Worm (Caenorhabditis elegans): ENCODE measurements around the gene T20G5.13.

The T20G5.13 gene

DNA sequence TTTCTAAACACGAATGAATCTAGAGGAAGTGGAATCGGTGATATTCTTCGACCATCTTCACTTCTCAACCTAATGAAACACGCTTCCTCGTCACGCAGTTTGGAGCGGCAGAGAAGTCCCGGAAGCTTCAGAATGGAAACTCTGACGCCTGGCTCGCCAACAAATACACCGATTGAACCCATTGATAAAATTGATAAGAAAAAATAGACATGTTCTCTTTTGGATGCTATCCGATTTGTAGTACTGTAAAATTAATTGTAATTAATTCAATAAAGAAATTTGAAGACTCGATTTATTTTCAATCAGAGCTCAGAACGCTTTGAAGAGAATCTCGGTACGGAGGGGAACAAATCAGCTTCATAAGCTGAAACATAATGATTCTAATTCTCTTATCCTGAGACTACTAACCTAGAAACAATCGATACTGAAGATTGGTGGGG lies 13.4 kb upstream of the T20G5.13 start (continued):
- no peak for TF ChIP-seq fos-1 (tag; optimal IDR thresholded peaks at IDR 0.05)
- peak; percentile 99 for TF ChIP-seq aly-2 (tag; optimal IDR thresholded peaks at IDR 0.05)
- TF ChIP-seq lsy-2 (tag; optimal IDR thresholded peaks at IDR 0.05): peak; percentile 5 to 34
- no peak for TF ChIP-seq nhr-84 (tag; optimal IDR thresholded peaks at IDR 0.05)
- no peak for TF ChIP-seq dpl-1 (GFP tag; optimal IDR thresholded peaks at IDR 0.05)
- peak; percentile 28 for TF ChIP-seq swsn-7 (tag; optimal IDR thresholded peaks at IDR 0.05)
- peak; percentile 10 for TF ChIP-seq dsc-1 (tag; optimal IDR thresholded peaks at IDR 0.05)
- TF ChIP-seq nhr-237 (tag; optimal IDR thresholded peaks at IDR 0.05): no peak
- TF ChIP-seq sox-4 (tag; optimal IDR thresholded peaks at IDR 0.05): no peak
- TF ChIP-seq lin-39 (tag; optimal IDR thresholded peaks at IDR 0.05): no peak
- TF ChIP-seq unc-130 (tag; optimal IDR thresholded peaks at IDR 0.05): no peak
- no peak for TF ChIP-seq efl-3 (GFP tag; optimal IDR thresholded peaks at IDR 0.05)
- TF ChIP-seq C04F5.9 (tag; optimal IDR thresholded peaks at IDR 0.05): peak; percentile 59
- TF ChIP-seq irx-1 (tag; optimal IDR thresholded peaks at IDR 0.05): no peak
- TF ChIP-seq skn-1 (tag; optimal IDR thresholded peaks at IDR 0.05): no peak
- no peak for TF ChIP-seq sptf-1 (tag; optimal IDR thresholded peaks at IDR 0.05)
- TF ChIP-seq ceh-63 (GFP tag; optimal IDR thresholded peaks at IDR 0.05): no peak
- TF ChIP-seq grh-1 (GFP tag; IDR thresholded peaks at IDR 0.05): peak; percentile 58
- TF ChIP-seq lin-35 (GFP tag; optimal IDR thresholded peaks at IDR 0.05): peak in 1 of 2 experiments; percentile 62
- TF ChIP-seq ets-5 (GFP tag; IDR thresholded peaks at IDR 0.05): no peak
- no peak for TF ChIP-seq hlh-4 (tag; optimal IDR thresholded peaks at IDR 0.05)
- TF ChIP-seq nhr-11 (tag; optimal IDR thresholded peaks at IDR 0.05): no peak
- peak; percentile 69 for TF ChIP-seq nhr-90 (tag; optimal IDR thresholded peaks at IDR 0.05; ENCODE audit: poor library complexity)
- no peak for TF ChIP-seq zag-1 (tag; optimal IDR thresholded peaks at IDR 0.05)
- no peak for TF ChIP-seq mep-1 (tag; optimal IDR thresholded peaks at IDR 0.05)
- TF ChIP-seq unc-98 (GFP tag; IDR thresholded peaks at IDR 0.05): no peak; the same call in 1 of the 2 replicates
- TF ChIP-seq snpc-4 (tag; optimal IDR thresholded peaks at IDR 0.05): no peak
- TF ChIP-seq isw-1 (GFP tag; IDR thresholded peaks at IDR 0.05): no peak
- TF ChIP-seq tbx-2 (tag; optimal IDR thresholded peaks at IDR 0.05): peak; percentile 49
- no peak for TF ChIP-seq unc-86 (tag; optimal IDR thresholded peaks at IDR 0.05)
- no peak for TF ChIP-seq unc-62 (GFP tag; optimal IDR thresholded peaks at IDR 0.05)
- TF ChIP-seq C34B4.2 (tag; optimal IDR thresholded peaks at IDR 0.05): no peak
- peak; percentile 75 for TF ChIP-seq nhr-71 (tag; optimal IDR thresholded peaks at IDR 0.05)
- no peak for TF ChIP-seq mab-9 (GFP tag; IDR thresholded peaks at IDR 0.05)
- no peak for TF ChIP-seq nhr-76 (tag; optimal IDR thresholded peaks at IDR 0.05)
- TF ChIP-seq unc-30 (tag; optimal IDR thresholded peaks at IDR 0.05): no peak
- TF ChIP-seq aha-1 (tag; optimal IDR thresholded peaks at IDR 0.05): no peak
- TF ChIP-seq mdl-1 (tag; optimal IDR thresholded peaks at IDR 0.05): no peak
- TF ChIP-seq jun-1 (tag; optimal IDR thresholded peaks at IDR 0.05): no peak
- TF ChIP-seq fkh-8 (tag; optimal IDR thresholded peaks at IDR 0.05): no peak
- TF ChIP-seq lin-15B (tag; optimal IDR thresholded peaks at IDR 0.05): no peak
- TF ChIP-seq C16A3.4 (tag; optimal IDR thresholded peaks at IDR 0.05): no peak
- peak; percentile 86 for TF ChIP-seq ama-1 (optimal IDR thresholded peaks at IDR 0.05)
- peak; percentile 59 for TF ChIP-seq pax-3 (tag; optimal IDR thresholded peaks at IDR 0.05)
- TF ChIP-seq lir-3 (tag; optimal IDR thresholded peaks at IDR 0.05; ENCODE audit: poor library complexity): peak; percentile 3
- no peak for TF ChIP-seq hlh-17 (GFP tag; optimal IDR thresholded peaks at IDR 0.05; ENCODE audit: borderline replicate concordance)
- TF ChIP-seq lin-14 (GFP tag; optimal IDR thresholded peaks at IDR 0.05): peak; percentile 24
- peak; percentile 14 to 31 for TF ChIP-seq efl-1 (optimal IDR thresholded peaks at IDR 0.05)
- TF ChIP-seq efl-1 (GFP tag; optimal IDR thresholded peaks at IDR 0.05 in 1 of 2): peak in 1 of 2 experiments; percentile 92
- no peak for TF ChIP-seq F16B12.6 (tag; optimal IDR thresholded peaks at IDR 0.05)
- TF ChIP-seq sup-37 (GFP tag; optimal IDR thresholded peaks at IDR 0.05): peak; percentile 38
- no peak for TF ChIP-seq ceh-90 (tag; optimal IDR thresholded peaks at IDR 0.05)
- TF ChIP-seq pqm-1 (tag; optimal IDR thresholded peaks at IDR 0.05): no peak

All from whole organism, L1 larva.